Worm (Caenorhabditis elegans): ENCODE measurements around the gene W08E12.6.
"Not testable (repeated sequence)": the region's sequence is repeated elsewhere in the genome, so short reads cannot be mapped to it uniquely, and the experiment has no call there.

The W08E12.6 gene

DNA sequence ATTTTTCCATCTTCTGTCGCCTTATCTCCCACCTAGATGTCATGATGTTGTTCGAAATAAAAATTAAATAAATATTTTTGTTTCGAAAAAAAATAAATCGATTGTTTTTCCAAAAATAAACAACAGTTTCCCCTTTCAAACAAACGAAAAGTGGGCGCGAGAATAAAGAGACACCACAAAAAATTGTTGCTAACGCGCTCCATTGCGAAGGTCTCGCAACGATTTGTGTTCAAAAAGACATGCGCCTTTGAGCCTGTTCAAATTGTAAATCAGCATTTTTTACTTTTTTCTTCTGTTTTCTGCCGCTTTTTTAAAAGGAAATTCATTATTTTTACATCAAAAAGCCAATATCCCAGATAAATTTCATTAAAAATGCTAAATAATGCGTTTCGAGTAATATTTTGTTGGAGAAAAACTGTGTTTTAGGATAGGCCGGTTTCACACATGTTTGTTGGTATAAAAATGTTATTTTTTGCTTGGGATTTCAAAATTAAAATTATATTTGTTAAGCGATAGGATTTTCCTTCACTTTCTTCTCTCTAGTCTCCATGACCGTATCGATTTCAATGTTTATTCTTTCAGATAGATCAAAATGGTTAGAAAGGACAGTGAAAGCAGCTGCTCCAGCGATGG, 3.7 kb upstream of the W08E12.6 start, which contains the start of gene W08E12.7 (continued):
- TF ChIP-seq nhr-85 (tag) = peak; percentile 94
- peak; percentile 70 for TF ChIP-seq lin-39 (tag; optimal IDR thresholded peaks at IDR 0.05)
- TF ChIP-seq ces-1 (GFP tag; optimal IDR thresholded peaks at IDR 0.05) = no peak
- TF ChIP-seq isw-1 (GFP tag; IDR thresholded peaks at IDR 0.05) = peak; percentile 93
- peak; percentile 35 for TF ChIP-seq mef-2 (tag; optimal IDR thresholded peaks at IDR 0.05)
- TF ChIP-seq C16A3.4 (tag; optimal IDR thresholded peaks at IDR 0.05) = peak; percentile 98
- no peak for TF ChIP-seq hlh-4 (tag; optimal IDR thresholded peaks at IDR 0.05)
- TF ChIP-seq efl-3 (GFP tag; optimal IDR thresholded peaks at IDR 0.05) = no peak
- TF ChIP-seq nhr-237 (tag; optimal IDR thresholded peaks at IDR 0.05) = peak; percentile 94
- peak; percentile 89 for TF ChIP-seq hpl-2 (GFP tag; optimal IDR thresholded peaks at IDR 0.05)
- peak; percentile 80 for TF ChIP-seq ztf-4 (tag; optimal IDR thresholded peaks at IDR 0.05)
- TF ChIP-seq efl-1 (optimal IDR thresholded peaks at IDR 0.05) = peak; percentile 94 to 96
- TF ChIP-seq efl-1 (GFP tag; optimal IDR thresholded peaks at IDR 0.05 in 1 of 2) = peak; percentile 88 to 99
- TF ChIP-seq nhr-12 (tag; optimal IDR thresholded peaks at IDR 0.05) = no peak
- peak; percentile 96 to 97 for TF ChIP-seq lsy-2 (tag; optimal IDR thresholded peaks at IDR 0.05)
- peak; percentile 91 for TF ChIP-seq blmp-1 (tag; optimal IDR thresholded peaks at IDR 0.05)
- TF ChIP-seq nhr-77 (tag; optimal IDR thresholded peaks at IDR 0.05) = peak; percentile 96

ce11 chrIV:3296578-3297549, 1.5 kb upstream of the W08E12.6 start:
- TF ChIP-seq sup-37 (GFP tag; optimal IDR thresholded peaks at IDR 0.05) (no peak), irx-1 (tag; optimal IDR thresholded peaks at IDR 0.05) (no peak), isw-1 (GFP tag; IDR thresholded peaks at IDR 0.05) (no peak), nhr-90 (tag; optimal IDR thresholded peaks at IDR 0.05; ENCODE audit: poor library complexity) (no peak), lin-13 (GFP tag; optimal IDR thresholded peaks at IDR 0.05) (no peak), nhr-11 (tag; optimal IDR thresholded peaks at IDR 0.05) (no peak), nhr-77 (tag; optimal IDR thresholded peaks at IDR 0.05) (no peak), dsc-1 (tag; optimal IDR thresholded peaks at IDR 0.05) (no peak), egl-13 (tag; optimal IDR thresholded peaks at IDR 0.05) (no peak)

ce11 chrIV:3299229-3299628, 829 bp downstream of the W08E12.6 start:
- TF ChIP-seq dsc-1 (tag; optimal IDR thresholded peaks at IDR 0.05) (no peak), nhr-71 (tag; optimal IDR thresholded peaks at IDR 0.05) (no peak)

ce11 chrIV:3300492-3300891, 2.1 kb downstream of the W08E12.6 start, which contains the start of gene W08E12.5:
Gene W08E12.5 (plus strand): TSS chrIV:3300792.
- TF ChIP-seq ceh-82 (tag; optimal IDR thresholded peaks at IDR 0.05) (no peak), efl-1 (optimal IDR thresholded peaks at IDR 0.05) (no peak), efl-1 (GFP tag; optimal IDR thresholded peaks at IDR 0.05 in 1 of 2) (peak in 1 of 2 experiments; percentile 50)

DNA sequence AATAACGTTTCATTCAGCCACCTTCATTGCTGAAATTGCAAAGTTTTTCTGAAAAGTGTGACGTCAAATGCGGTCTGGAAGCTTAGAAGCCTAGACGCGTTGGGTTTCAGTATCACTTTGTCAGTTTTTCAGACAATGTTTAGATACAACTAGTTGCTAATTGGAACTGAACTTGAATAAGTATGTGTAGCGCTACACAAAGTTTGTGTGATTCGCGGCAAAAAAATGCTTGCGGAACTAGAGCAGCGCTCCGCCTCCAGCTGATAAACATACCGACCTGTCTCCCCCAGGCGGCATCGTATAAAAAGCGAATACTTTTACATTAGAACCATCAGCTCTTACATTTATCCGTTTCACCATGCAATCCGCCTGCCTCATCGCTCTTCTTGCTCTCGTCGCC, 3.7 kb downstream of the W08E12.6 start, which contains the start of gene W08E12.4:
TSS of gene W08E12.4 (plus strand) at position 301 of the 400 bp plus-strand sequence.
- TF ChIP-seq dpl-1 (GFP tag; optimal IDR thresholded peaks at IDR 0.05); tlp-1 (tag; optimal IDR thresholded peaks at IDR 0.05); ama-1 (optimal IDR thresholded peaks at IDR 0.05): not testable (repeated sequence)

- TF ChIP-seq nhr-71, tbx-2, nhr-47 (tag; optimal IDR thresholded peaks at IDR 0.05): not testable (repeated sequence)
Measured at ce11 chrIV:3303690-3304089, 5.3 kb downstream of the W08E12.6 start, which contains the start of gene idpp-12. Gene idpp-12 (plus strand): TSS chrIV:3303990.
